Fruit fly (Drosophila melanogaster) whole organism, pupa: Measurements from ENCODE around the gene CG34174.

Experiments used
- CG12605 ChIP-seq: fragments of 200-800 bp; sonication (Bioruptor generic); IDR thresholded peaks from 2 replicates; pipeline ENCODE4 v1.3.6; 2022; ENCODE audit warnings: missing biosample characterization, missing genetic modification characterization
- CG13204 ChIP-seq: fragments of 200-800 bp; sonication (Bioruptor generic); optimal IDR thresholded peaks from 2 replicates; lab custom pipeline; 2018; ENCODE audit warnings: missing biosample characterization, mild to moderate bottlenecking, missing genetic modification characterization, moderate library complexity
- CG15710 ChIP-seq: fragments of 200-800 bp; sonication (Bioruptor generic); optimal IDR thresholded peaks from 2 replicates; lab custom pipeline; 2018; ENCODE audit warnings: missing biosample characterization, mild to moderate bottlenecking, missing genetic modification characterization, moderate library complexity
- CG17806 ChIP-seq: fragments of 200-800 bp; sonication (Bioruptor generic); optimal IDR thresholded peaks from 2 replicates; lab custom pipeline; 2018; ENCODE audit warnings: missing biosample characterization, mild to moderate bottlenecking, missing genetic modification characterization, moderate library complexity
- CG34367 ChIP-seq: fragments of 200-800 bp; sonication (Bioruptor generic); optimal IDR thresholded peaks from 2 replicates; lab custom pipeline; 2018; ENCODE audit warnings: missing biosample characterization, mild to moderate bottlenecking, missing genetic modification characterization
- CG4496 ChIP-seq: fragments of 200-800 bp; sonication (Bioruptor generic); IDR thresholded peaks from 3 replicates; pipeline ENCODE4 v1.3.6; 2022; ENCODE audit warnings: missing biosample characterization, missing genetic modification characterization
- CG8159 ChIP-seq: fragments of 200-800 bp; sonication (Bioruptor generic); optimal IDR thresholded peaks from 3 replicates; lab custom pipeline; 2018; ENCODE audit warnings: missing biosample characterization, mild to moderate bottlenecking, missing genetic modification characterization, moderate library complexity
- D1 ChIP-seq: fragments of 200-800 bp; sonication (Bioruptor generic); optimal IDR thresholded peaks from 2 replicates; lab custom pipeline; 2018; ENCODE audit warnings: missing biosample characterization, mild to moderate bottlenecking, missing genetic modification characterization, moderate library complexity
- EcR ChIP-seq: fragments of 200-800 bp; sonication (Bioruptor generic); optimal IDR thresholded peaks from 3 replicates; lab custom pipeline; 2019; ENCODE audit warnings: missing biosample characterization, missing genetic modification characterization, mild to moderate bottlenecking, moderate library complexity, missing genetic modification reagents
- Ets98B ChIP-seq: fragments of 200-800 bp; sonication (Bioruptor generic); IDR thresholded peaks from 2 replicates; pipeline ENCODE4 v1.3.6; 2022; ENCODE audit warnings: missing biosample characterization, missing genetic modification characterization
- Pif1A ChIP-seq: fragments of 200-800 bp; sonication (Bioruptor generic); optimal IDR thresholded peaks from 3 replicates; lab custom pipeline; 2016; ENCODE audit warnings: missing biosample characterization, missing genetic modification characterization
- Pif1B ChIP-seq: fragments of 200-800 bp; sonication (Bioruptor generic); optimal IDR thresholded peaks from 3 replicates; lab custom pipeline; 2016; ENCODE audit warnings: missing biosample characterization, missing genetic modification characterization
- fd96Ca ChIP-seq: fragments of 200-800 bp; sonication (Bioruptor generic); IDR thresholded peaks from 3 replicates; pipeline ENCODE4 v1.3.6; 2022; ENCODE audit warnings: missing biosample characterization, missing genetic modification characterization
- gl ChIP-seq: fragments of 200-800 bp; sonication (Bioruptor generic); optimal IDR thresholded peaks from 2 replicates; lab custom pipeline; 2018; ENCODE audit warnings: missing biosample characterization, mild to moderate bottlenecking, missing genetic modification characterization

- TF ChIP-seq Ets98B (GFP tag; lab: Robert Waterston, UW) (peak; percentile 84), EcR (GFP tag; lab: Kevin White, UChicago) (no peak), CG4496 (GFP tag; lab: Robert Waterston, UW) (peak; percentile 93), CG17806 (peak; percentile 90), Pif1B (GFP tag; lab: Kevin White, UChicago) (peak; percentile 86), D1 (peak; percentile 77), gl (tag; lab: Kevin White, UChicago) (peak; percentile 62), CG15710 (tag; lab: Kevin White, UChicago) (peak; percentile 88), CG34367 (peak; percentile 82), CG13204 (GFP tag; lab: Kevin White, UChicago) (peak; percentile 11), CG12605 (GFP tag; lab: Robert Waterston, UW) (peak; percentile 70; the same call in 1 of the 2 replicates), CG8159 (peak; percentile 90), fd96Ca (GFP tag; lab: Robert Waterston, UW) (peak; percentile 89), Pif1A (peak; percentile 91)
Observed at dm6 chr2L:2201107-2201561, 12.9 kb upstream of the CG34174 start.
